Worm (Caenorhabditis elegans): ENCODE results near the gene C46A5.4.

DNA sequence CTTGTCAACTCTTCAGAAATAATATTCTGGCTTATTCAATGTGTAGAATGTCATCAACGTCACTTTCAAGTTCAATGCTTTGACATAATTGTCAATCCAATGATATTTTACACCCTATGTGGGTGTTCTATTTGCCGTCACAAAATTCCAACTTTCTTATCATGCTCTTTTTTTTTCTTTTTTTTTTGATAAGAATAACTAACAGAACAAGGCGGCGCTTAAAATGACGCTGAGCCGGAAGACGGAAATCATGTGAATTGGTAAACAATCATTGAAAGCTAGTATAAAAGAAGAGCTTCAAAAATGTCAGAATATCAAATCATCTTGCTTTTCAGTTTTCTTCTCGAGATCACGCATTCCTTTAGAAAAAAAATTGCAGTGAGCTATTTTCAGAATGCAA, 30.8 kb downstream of the C46A5.4 start, which contains the start of gene C50F7.5:
- TF ChIP-seq elt-3 (tag; optimal IDR thresholded peaks at IDR 0.05) (no peak), skn-1 (tag; optimal IDR thresholded peaks at IDR 0.05) (no peak)
